Fruit fly (Drosophila melanogaster) S2 (cell line): ENCODE measurements around the gene CG15625.

Experiments used
- CG8478 ChIP-seq: fragments of >200 bp; optimal IDR thresholded peaks from 2 replicates; lab custom pipeline; 2018
- CTCF ChIP-seq, 2 experiments: fragments of >200 bp; optimal IDR thresholded peaks; 2 replicates each; lab custom pipeline; 2018

CG15625 gene

DNA sequence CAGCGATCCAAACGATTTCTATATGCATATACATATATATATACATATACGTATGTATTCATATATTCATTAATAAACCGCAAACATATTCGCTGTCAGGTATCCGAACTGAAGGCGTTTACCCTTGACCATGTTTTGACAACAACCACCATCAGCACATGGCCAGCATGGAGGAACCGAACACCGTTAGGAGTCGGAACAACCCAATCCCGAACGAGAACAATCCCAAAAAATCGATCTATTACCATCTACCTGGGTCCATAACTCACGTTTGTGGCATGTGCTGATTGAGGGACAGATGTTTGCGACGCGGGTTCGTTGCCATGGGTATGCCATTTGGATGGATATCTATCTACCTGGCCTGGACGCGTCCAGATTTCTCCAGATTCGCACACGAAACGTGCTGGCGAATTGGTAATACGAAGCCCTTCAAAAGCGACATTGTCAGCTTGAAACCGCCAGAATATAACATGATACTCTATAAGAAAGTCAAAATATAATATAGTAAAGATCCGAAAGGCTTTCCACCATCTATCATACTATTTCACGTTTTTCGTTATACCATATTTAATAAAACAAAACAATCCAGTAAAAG lies at the start of gene CG15625:
Gene CG15625 (plus strand): TSS at position 545 of the 595 bp plus-strand sequence.
- no peak for TF ChIP-seq CTCF (optimal IDR thresholded peaks at IDR 0.05; lab: Kevin White, UChicago)
- TF ChIP-seq CG8478 (lab: Kevin White, UChicago): no peak

- TF ChIP-seq CG8478 (lab: Kevin White, UChicago) (no peak), CTCF (optimal IDR thresholded peaks at IDR 0.05; lab: Kevin White, UChicago) (no peak)
Observed at dm6 chr2L:4846629-4847125, 43.1 kb upstream of the CG15625 start.

DNA sequence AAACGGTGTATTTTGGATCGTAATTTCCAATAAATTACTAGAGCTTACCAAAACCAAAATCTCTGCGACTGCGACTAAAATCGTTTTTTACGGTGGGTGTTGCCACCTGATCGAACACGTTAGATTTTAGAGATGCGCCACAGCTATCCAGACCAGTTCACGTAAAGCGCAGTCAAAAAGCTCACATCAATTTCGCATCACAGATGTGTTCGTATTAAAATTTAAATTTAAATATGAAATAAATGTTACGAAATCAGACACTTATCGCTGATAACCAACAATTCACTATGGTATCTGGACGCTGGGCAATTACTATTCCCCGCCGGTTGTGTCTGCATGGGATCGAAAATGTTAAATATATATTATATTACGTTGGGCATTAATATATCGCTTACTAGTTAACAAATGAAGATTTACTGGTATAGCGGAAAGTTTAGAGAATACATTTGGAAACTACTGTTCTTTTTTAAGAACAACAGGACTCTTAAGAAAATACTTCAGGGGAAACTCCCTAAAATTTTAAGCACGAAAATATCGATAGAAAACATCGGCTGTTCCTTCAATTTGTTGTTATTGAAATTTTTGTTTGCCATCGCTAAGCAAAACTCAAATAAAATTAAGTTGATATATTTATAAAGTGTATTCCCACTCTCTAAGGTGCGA lies 42.5 kb upstream of the CG15625 start, which contains the start of the genes mxt and CG11927:
Gene mxt (minus strand): TSS at position 105 of the 663 bp plus-strand sequence.
Gene CG11927 (plus strand): TSS at position 576 of the 663 bp plus-strand sequence.
- TF ChIP-seq CTCF (optimal IDR thresholded peaks at IDR 0.05; lab: Kevin White, UChicago): no peak

dm6 chr2L:4850356-4850755 lies 39.4 kb upstream of the CG15625 start, which contains the start of the genes mRpS2 and Mon1:
TSS of gene mRpS2 (minus strand) at chr2L:4850419.
TSS of gene Mon1 (plus strand) at chr2L:4850641.
- TF ChIP-seq CTCF (optimal IDR thresholded peaks at IDR 0.05; lab: Kevin White, UChicago) (no peak), CG8478 (lab: Kevin White, UChicago) (no peak)

DNA sequence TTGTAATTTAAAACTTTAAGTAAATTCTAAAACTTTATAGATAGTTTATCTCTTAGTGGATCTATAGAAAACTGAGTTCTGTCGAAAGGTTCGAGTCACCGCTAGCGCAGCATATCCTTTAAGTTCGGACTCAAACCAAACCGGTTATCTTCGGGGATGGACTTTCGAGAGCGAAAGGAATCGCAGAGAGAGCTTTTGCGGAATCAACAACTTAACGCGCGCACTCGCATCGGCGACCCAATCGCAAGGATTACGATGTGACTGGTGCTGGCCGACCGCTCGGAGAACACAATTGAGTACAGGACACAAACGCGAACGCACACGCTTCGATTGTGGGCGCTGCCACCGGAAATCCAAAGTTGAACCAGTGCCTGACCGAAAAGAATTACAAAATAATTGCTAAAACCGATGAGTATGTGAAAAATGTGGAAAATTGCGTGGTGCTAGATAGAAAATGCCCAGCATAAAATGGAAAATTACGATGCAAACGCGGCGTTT lies 37.1 kb upstream of the CG15625 start, which contains the start of gene smog:
Gene smog (plus strand): TSS at position 260 of the 498 bp plus-strand sequence.
- no peak for TF ChIP-seq CG8478 (lab: Kevin White, UChicago)
- peak in 1 of 2 experiments; percentile 23 for TF ChIP-seq CTCF (optimal IDR thresholded peaks at IDR 0.05; lab: Kevin White, UChicago)

dm6 chr2L:4854822-4855221 lies 35.0 kb upstream of the CG15625 start:
- TF ChIP-seq CTCF (optimal IDR thresholded peaks at IDR 0.05; lab: Kevin White, UChicago): no peak
- no peak for TF ChIP-seq CG8478 (lab: Kevin White, UChicago)

DNA sequence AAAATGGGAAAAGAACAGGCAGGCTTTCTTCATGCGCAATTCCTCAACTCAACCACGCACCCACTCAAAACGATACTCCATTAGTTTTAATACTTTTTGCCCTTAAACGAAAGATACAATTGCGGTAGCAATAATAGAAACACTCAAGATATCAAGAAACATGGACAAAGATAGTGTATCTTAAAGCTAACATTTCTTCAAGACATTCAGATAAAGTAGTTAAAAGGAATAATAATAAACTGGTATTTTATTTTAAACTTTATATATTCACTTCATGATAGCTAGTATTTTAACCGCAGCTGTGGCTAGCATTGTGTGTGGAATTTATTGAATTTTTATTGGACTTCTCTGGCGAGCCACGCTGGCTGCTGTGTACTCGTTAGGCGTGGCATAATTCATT lies 33.7 kb upstream of the CG15625 start:
- TF ChIP-seq CTCF (optimal IDR thresholded peaks at IDR 0.05; lab: Kevin White, UChicago): no peak
- TF ChIP-seq CG8478 (lab: Kevin White, UChicago): no peak

DNA sequence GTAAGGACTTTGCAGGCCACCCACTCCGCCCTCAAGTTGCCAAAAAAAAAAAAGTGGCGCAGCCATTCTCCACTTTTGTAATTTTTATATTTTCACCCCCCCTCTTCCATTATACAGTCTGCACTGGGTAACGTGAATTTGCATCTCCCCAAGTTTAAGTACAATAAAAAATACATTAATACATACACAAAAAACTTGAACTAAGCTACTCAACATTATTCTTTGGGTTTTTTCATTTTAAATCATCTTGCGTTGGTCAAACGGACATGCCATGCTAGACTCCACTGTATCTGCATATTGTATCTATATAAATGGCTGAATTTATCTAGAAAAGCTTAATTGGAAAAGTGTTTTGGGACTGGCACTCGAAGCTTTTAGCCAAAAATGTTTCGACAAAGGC lies 28.3 kb upstream of the CG15625 start:
- no peak for TF ChIP-seq CG8478 (lab: Kevin White, UChicago)
- no peak for TF ChIP-seq CTCF (optimal IDR thresholded peaks at IDR 0.05; lab: Kevin White, UChicago)

- TF ChIP-seq CG8478 (lab: Kevin White, UChicago) (no peak), CTCF (optimal IDR thresholded peaks at IDR 0.05; lab: Kevin White, UChicago) (no peak)
Observed at dm6 chr2L:4865400-4865799, 24.4 kb upstream of the CG15625 start.

dm6 chr2L:4868383-4868782 lies 21.4 kb upstream of the CG15625 start:
- TF ChIP-seq CTCF (optimal IDR thresholded peaks at IDR 0.05; lab: Kevin White, UChicago): no peak
- TF ChIP-seq CG8478 (lab: Kevin White, UChicago): no peak

- TF ChIP-seq CG8478 (lab: Kevin White, UChicago): no peak
- no peak for TF ChIP-seq CTCF (optimal IDR thresholded peaks at IDR 0.05; lab: Kevin White, UChicago)
Observed at dm6 chr2L:4882131-4883022, 7.4 kb upstream of the CG15625 start.

dm6 chr2L:4883023-4883392 lies 6.8 kb upstream of the CG15625 start, which contains the start of the genes Cf2 and CG3008:
TSS of gene Cf2 (minus strand) at chr2L:4883107.
TSS of gene CG3008 (plus strand) at chr2L:4883298.
- TF ChIP-seq CTCF (optimal IDR thresholded peaks at IDR 0.05; lab: Kevin White, UChicago): no peak
- no peak for TF ChIP-seq CG8478 (lab: Kevin White, UChicago)

DNA sequence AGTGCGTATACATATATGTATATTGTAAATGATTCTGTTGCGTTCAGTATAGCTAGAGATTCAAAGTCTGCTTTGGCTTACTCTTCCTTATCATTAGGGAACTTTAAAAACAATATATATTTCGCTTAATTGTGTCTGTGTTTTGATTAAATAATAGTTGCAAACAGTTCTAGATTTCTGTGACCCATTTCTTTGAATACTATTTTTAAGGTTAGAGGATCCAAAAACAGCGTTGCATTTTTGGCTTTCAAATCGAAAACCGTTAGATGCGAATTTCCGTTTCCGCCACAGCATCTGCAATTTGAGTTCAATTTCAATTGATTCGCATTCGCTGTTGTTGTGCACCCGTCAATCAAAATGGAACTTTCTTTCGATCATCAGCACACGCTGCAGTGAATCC lies 3.7 kb upstream of the CG15625 start:
- TF ChIP-seq CG8478 (lab: Kevin White, UChicago) (no peak), CTCF (optimal IDR thresholded peaks at IDR 0.05; lab: Kevin White, UChicago) (no peak)

dm6 chr2L:4886645-4887044 lies 3.1 kb upstream of the CG15625 start:
- no peak for TF ChIP-seq CG8478 (lab: Kevin White, UChicago)
